1 fruit fly cellular context compared by ENCODE assay signal in genomic region chr3R:14419386-14420043, dm6.
TF ChIP-seq lines count a peak whose summit lies in the region.

No protein-coding gene starts in this region.

TF ChIP-seq in whole organism, prepupa, 60 proteins besides CTCF, POLR2A, EP300 and RAD21 (continued from another document):
- TF ChIP-seq Smox (GFP tag; optimal IDR thresholded peaks at IDR 0.05; lab: Kevin White, UChicago) (no peak), Met (GFP tag; optimal IDR thresholded peaks at IDR 0.05; lab: Kevin White, UChicago) (peak; percentile 44), acj6 (GFP tag; optimal IDR thresholded peaks at IDR 0.05; lab: Kevin White, UChicago) (peak; percentile 6), CG11902 (GFP tag; optimal IDR thresholded peaks at IDR 0.05; lab: Kevin White, UChicago) (peak; percentile 8), CG7368 (GFP tag; optimal IDR thresholded peaks at IDR 0.05; lab: Kevin White, UChicago) (no peak), Eip75B (GFP tag; optimal IDR thresholded peaks at IDR 0.05; lab: Kevin White, UChicago) (no peak), CG6792 (GFP tag; optimal IDR thresholded peaks at IDR 0.05; lab: Kevin White, UChicago) (peak; percentile 34), CG3032 (tag; optimal IDR thresholded peaks at IDR 0.05; lab: Kevin White, UChicago) (no peak), spab (GFP tag; optimal IDR thresholded peaks at IDR 0.05; lab: Kevin White, UChicago) (no peak), cyc (GFP tag; optimal IDR thresholded peaks at IDR 0.05; lab: Kevin White, UChicago) (peak; percentile 21), Sox14 (GFP tag; optimal IDR thresholded peaks at IDR 0.05; lab: Kevin White, UChicago) (no peak), Ets21C (GFP tag; optimal IDR thresholded peaks at IDR 0.05; lab: Kevin White, UChicago) (peak; percentile 15), Ets96B (tag; optimal IDR thresholded peaks at IDR 0.05; lab: Kevin White, UChicago) (no peak), fd59A (GFP tag; optimal IDR thresholded peaks at IDR 0.05; lab: Kevin White, UChicago) (no peak), fkh (GFP tag; optimal IDR thresholded peaks at IDR 0.05; lab: Kevin White, UChicago) (no peak), Blimp-1 (GFP tag; optimal IDR thresholded peaks at IDR 0.05; lab: Kevin White, UChicago) (peak; percentile 75), CG8319 (GFP tag; optimal IDR thresholded peaks at IDR 0.05; lab: Kevin White, UChicago) (no peak), pdm3 (GFP tag; optimal IDR thresholded peaks at IDR 0.05; lab: Kevin White, UChicago) (peak; percentile 36), CG3919 (GFP tag; optimal IDR thresholded peaks at IDR 0.05; lab: Kevin White, UChicago) (peak; percentile 20), Hr38 (GFP tag; optimal IDR thresholded peaks at IDR 0.05; lab: Kevin White, UChicago) (no peak), fd85E (GFP tag; optimal IDR thresholded peaks at IDR 0.05; lab: Kevin White, UChicago) (no peak), ss (GFP tag; optimal IDR thresholded peaks at IDR 0.05; lab: Kevin White, UChicago) (no peak), Sox15 (GFP tag; optimal IDR thresholded peaks at IDR 0.05; lab: Kevin White, UChicago) (no peak), CG8119 (GFP tag; IDR thresholded peaks at IDR 0.05; lab: Robert Waterston, UW) (no peak), CG1621 (tag; optimal IDR thresholded peaks at IDR 0.05; lab: Kevin White, UChicago) (no peak), CG31627 (GFP tag; optimal IDR thresholded peaks at IDR 0.05; lab: Kevin White, UChicago) (peak; percentile 34), CG15336 (GFP tag; IDR thresholded peaks at IDR 0.05; lab: Robert Waterston, UW) (no peak), Sox102F (GFP tag; optimal IDR thresholded peaks at IDR 0.05; lab: Kevin White, UChicago) (peak; percentile 38), OdsH (GFP tag; optimal IDR thresholded peaks at IDR 0.05; lab: Kevin White, UChicago) (peak; percentile 17), CG6163 (GFP tag; IDR thresholded peaks at IDR 0.05; lab: Robert Waterston, UW) (no peak), CG6276 (GFP tag; optimal IDR thresholded peaks at IDR 0.05; lab: Kevin White, UChicago) (no peak)
TF ChIP-seq in whole organism, prepupa: peak in this region for 22.
